Fruit fly (Drosophila melanogaster) whole organism, embryonic: Measurements from ENCODE around the gene CG15199.

Source experiments
- Asciz ChIP-seq: fragments of 200-800 bp; sonication (Bioruptor generic); optimal IDR thresholded peaks from 2 replicates; lab custom pipeline; 2017; ENCODE audit warnings: missing biosample characterization, mild to moderate bottlenecking, missing genetic modification characterization, missing genetic modification reagents
- Awh ChIP-seq: fragments of 200-800 bp; sonication (Bioruptor generic); IDR thresholded peaks from 2 replicates; pipeline ENCODE4, ENCODE4 v1.3.6; 2022; ENCODE audit warnings: missing biosample characterization, missing genetic modification characterization
- B-H1 ChIP-seq: fragments of 200-800 bp; sonication (Bioruptor generic); IDR thresholded peaks from 3 replicates; pipeline ENCODE4 v1.3.6; 2022; ENCODE audit warnings: missing biosample characterization, missing genetic modification characterization
- Blimp-1 ChIP-seq: fragments of 200-800 bp; sonication (Bioruptor generic); optimal IDR thresholded peaks from 3 replicates; lab custom pipeline; 2018; ENCODE audit warnings: missing biosample characterization, missing genetic modification characterization, mild to moderate bottlenecking, moderate library complexity, missing genetic modification reagents
- CG10209 ChIP-seq: fragments of 200-800 bp; sonication (Bioruptor generic); optimal IDR thresholded peaks from 3 replicates; lab custom pipeline; 2017; ENCODE audit warnings: missing biosample characterization, mild to moderate bottlenecking, missing genetic modification characterization, missing genetic modification reagents
- CG11504 ChIP-seq: fragments of 200-800 bp; sonication (Bioruptor generic); optimal IDR thresholded peaks from 3 replicates; lab custom pipeline; 2019; ENCODE audit warnings: missing biosample characterization, mild to moderate bottlenecking, missing genetic modification characterization, moderate library complexity
- CG12744 ChIP-seq: fragments of 200-800 bp; sonication (Bioruptor generic); optimal IDR thresholded peaks from 2 replicates; lab custom pipeline; 2016; ENCODE audit warnings: missing biosample characterization, missing genetic modification characterization
- CG13624 ChIP-seq: fragments of 200-800 bp; sonication (Bioruptor generic); optimal IDR thresholded peaks from 2 replicates; lab custom pipeline; 2016; ENCODE audit warnings: missing biosample characterization, missing genetic modification characterization
- CG14441 ChIP-seq: fragments of 200-800 bp; sonication (Bioruptor generic); IDR thresholded peaks from 2 replicates; pipeline ENCODE4 v1.3.6; 2022; ENCODE audit warnings: missing biosample characterization, missing genetic modification characterization
- CG15514 ChIP-seq: fragments of 200-800 bp; sonication (Bioruptor generic); optimal IDR thresholded peaks from 3 replicates; lab custom pipeline; 2017; ENCODE audit warnings: missing biosample characterization, missing genetic modification characterization, mild to moderate bottlenecking, moderate library complexity, missing genetic modification reagents
- CG1603 ChIP-seq: fragments of 200-800 bp; sonication (Bioruptor generic); optimal IDR thresholded peaks from 2 replicates; lab custom pipeline; 2019; ENCODE audit warnings: missing biosample characterization, mild to moderate bottlenecking, missing genetic modification characterization, moderate library complexity
- CG1792 ChIP-seq: fragments of 200-800 bp; sonication (Bioruptor generic); optimal IDR thresholded peaks from 2 replicates; lab custom pipeline; 2016; ENCODE audit warnings: missing biosample characterization, missing genetic modification characterization
- CG2129 ChIP-seq: fragments of 200-800 bp; sonication (Bioruptor generic); IDR thresholded peaks from 2 replicates; pipeline ENCODE4 v1.3.6; 2022; ENCODE audit warnings: missing biosample characterization, missing genetic modification characterization; ENCODE audit not compliant: partially characterized antibody
- CG2678 ChIP-seq: fragments of 200-800 bp; sonication (Bioruptor generic); optimal IDR thresholded peaks from 3 replicates; lab custom pipeline; 2019; ENCODE audit warnings: missing biosample characterization, mild to moderate bottlenecking, missing genetic modification characterization, moderate library complexity
- CG32772 ChIP-seq: fragments of 200-800 bp; sonication (Bioruptor generic); IDR thresholded peaks from 2 replicates; pipeline ENCODE4 v1.3.6; 2022; ENCODE audit warnings: missing biosample characterization, missing genetic modification characterization
- CG33213 ChIP-seq: fragments of 200-800 bp; sonication (Bioruptor generic); optimal IDR thresholded peaks from 3 replicates; lab custom pipeline; 2016; ENCODE audit warnings: missing biosample characterization, missing genetic modification characterization
- CG4328 ChIP-seq: fragments of 200-800 bp; sonication (Bioruptor generic); optimal IDR thresholded peaks from 3 replicates; lab custom pipeline; 2017; ENCODE audit warnings: missing biosample characterization, missing genetic modification reagents, missing genetic modification characterization
- CG4854 ChIP-seq: fragments of 200-800 bp; sonication (Bioruptor generic); optimal IDR thresholded peaks from 2 replicates; lab custom pipeline; 2016; ENCODE audit warnings: missing biosample characterization, missing genetic modification characterization, inconsistent platforms
- CG5953 ChIP-seq: fragments of 200-800 bp; sonication (Bioruptor generic); IDR thresholded peaks from 2 replicates; pipeline ENCODE4 v1.3.6; 2022; ENCODE audit warnings: missing biosample characterization, missing genetic modification characterization
- CG6854 ChIP-seq: fragments of 200-800 bp; sonication (Bioruptor generic); optimal IDR thresholded peaks from 3 replicates; lab custom pipeline; 2017; ENCODE audit warnings: missing biosample characterization, mild to moderate bottlenecking, missing genetic modification characterization
- CG7372 ChIP-seq: fragments of 200-800 bp; sonication (Bioruptor generic); IDR thresholded peaks from 2 replicates; pipeline ENCODE4 v1.3.6; 2022; ENCODE audit warnings: missing biosample characterization, missing genetic modification characterization
- CG8765 ChIP-seq: fragments of 200-800 bp; sonication (Bioruptor generic); IDR thresholded peaks from 2 replicates; pipeline ENCODE4 v1.3.6; 2022; ENCODE audit warnings: missing biosample characterization, missing genetic modification characterization
- CG9727 ChIP-seq: fragments of 200-800 bp; sonication (Bioruptor generic); optimal IDR thresholded peaks from 3 replicates; lab custom pipeline; 2017; ENCODE audit warnings: missing biosample characterization, mild to moderate bottlenecking, missing genetic modification characterization
- CG9876 ChIP-seq: fragments of 200-800 bp; sonication (Bioruptor generic); optimal IDR thresholded peaks from 2 replicates; lab custom pipeline; 2016; ENCODE audit warnings: missing biosample characterization, missing genetic modification characterization
- Dip2 ChIP-seq: fragments of 200-800 bp; sonication (Bioruptor generic); IDR thresholded peaks from 2 replicates; pipeline ENCODE4 v1.3.6; 2022; ENCODE audit warnings: missing biosample characterization, missing genetic modification characterization
- Dref ChIP-seq: fragments of 200-800 bp; sonication (Bioruptor generic); IDR thresholded peaks from 2 replicates; pipeline ENCODE4 v1.3.6; 2022; ENCODE audit warnings: missing biosample characterization, missing genetic modification characterization
- ERR ChIP-seq: fragments of 200-800 bp; sonication (Bioruptor generic); optimal IDR thresholded peaks from 2 replicates; lab custom pipeline; 2016; ENCODE audit warnings: missing biosample characterization, missing genetic modification characterization
- HLHmδ ChIP-seq: fragments of 200-800 bp; sonication (Bioruptor generic); optimal IDR thresholded peaks from 2 replicates; lab custom pipeline; 2018; ENCODE audit warnings: missing biosample characterization, mild to moderate bottlenecking, missing genetic modification characterization, moderate library complexity
- Lpt ChIP-seq: fragments of >200 bp; optimal IDR thresholded peaks from 2 replicates; lab custom pipeline; 2018; ENCODE audit warnings: missing biosample characterization, missing genetic modification characterization
- MBD-R2 ChIP-seq: fragments of 200-800 bp; sonication (Bioruptor generic); IDR thresholded peaks from 2 replicates; pipeline ENCODE4 v1.3.6; 2022; ENCODE audit warnings: missing biosample characterization, missing genetic modification characterization
- Mes4 ChIP-seq: fragments of 200-800 bp; sonication (Bioruptor generic); optimal IDR thresholded peaks from 2 replicates; lab custom pipeline; 2016; ENCODE audit warnings: missing biosample characterization, missing genetic modification characterization
- Rx ChIP-seq: fragments of 200-800 bp; sonication (Bioruptor generic); IDR thresholded peaks from 2 replicates; pipeline ENCODE4 v1.3.6; 2022; ENCODE audit warnings: missing biosample characterization, missing genetic modification characterization
- ab ChIP-seq: fragments of 200-800 bp; sonication (Bioruptor generic); optimal IDR thresholded peaks from 2 replicates; lab custom pipeline; 2016; ENCODE audit warnings: missing biosample characterization, missing genetic modification characterization
- abd-A ChIP-seq: fragments of 200-800 bp; sonication (Bioruptor generic); optimal IDR thresholded peaks from 3 replicates; lab custom pipeline; 2019; ENCODE audit warnings: missing biosample characterization, mild to moderate bottlenecking, missing genetic modification characterization, moderate library complexity
- bcd ChIP-seq: fragments of 200-800 bp; sonication (Bioruptor generic); optimal IDR thresholded peaks from 2 replicates; lab custom pipeline; 2017; ENCODE audit warnings: missing biosample characterization, mild to moderate bottlenecking, missing genetic modification characterization
- cas ChIP-seq: fragments of 200-800 bp; sonication (Bioruptor generic); IDR thresholded peaks from 2 replicates; pipeline ENCODE4 v1.3.6; 2022; ENCODE audit warnings: missing biosample characterization, missing genetic modification characterization
- chm ChIP-seq: fragments of 200-800 bp; sonication (Bioruptor generic); IDR thresholded peaks from 2 replicates; pipeline ENCODE4 v1.3.6; 2022; ENCODE audit warnings: missing biosample characterization, missing genetic modification characterization
- ewg ChIP-seq: fragments of 200-800 bp; sonication (Bioruptor generic); optimal IDR thresholded peaks from 3 replicates; lab custom pipeline; 2017; ENCODE audit warnings: mild to moderate bottlenecking, missing biosample characterization, missing genetic modification reagents, missing genetic modification characterization
- eyg ChIP-seq: fragments of 200-800 bp; sonication (Bioruptor generic); optimal IDR thresholded peaks from 3 replicates; lab custom pipeline; 2016; ENCODE audit warnings: missing biosample characterization, missing genetic modification characterization
- grn ChIP-seq: fragments of 200-800 bp; sonication (Bioruptor generic); optimal IDR thresholded peaks from 3 replicates; lab custom pipeline; 2017; ENCODE audit warnings: missing biosample characterization, missing genetic modification characterization
- gro ChIP-seq: fragments of 200-800 bp; sonication (Bioruptor generic); optimal IDR thresholded peaks from 2 replicates; lab custom pipeline; 2016; ENCODE audit warnings: missing biosample characterization, missing genetic modification characterization
- gsb-n ChIP-seq: fragments of 200-800 bp; sonication (Bioruptor generic); optimal IDR thresholded peaks from 3 replicates; lab custom pipeline; 2018; ENCODE audit warnings: missing biosample characterization, mild to moderate bottlenecking, missing genetic modification characterization
- jumu ChIP-seq: fragments of 200-800 bp; sonication (Bioruptor generic); optimal IDR thresholded peaks from 3 replicates; lab custom pipeline; 2016; ENCODE audit warnings: missing biosample characterization, missing genetic modification characterization
- luna ChIP-seq: fragments of 200-800 bp; sonication (Bioruptor generic); optimal IDR thresholded peaks from 2 replicates; lab custom pipeline; 2016; ENCODE audit warnings: missing biosample characterization, missing genetic modification characterization
- org-1 ChIP-seq: fragments of 200-800 bp; sonication (Bioruptor generic); optimal IDR thresholded peaks from 2 replicates; lab custom pipeline; 2017; ENCODE audit warnings: missing biosample characterization, missing genetic modification characterization
- pita ChIP-seq: fragments of 200-800 bp; sonication (Bioruptor generic); optimal IDR thresholded peaks from 2 replicates; lab custom pipeline; 2017; ENCODE audit warnings: missing biosample characterization, mild to moderate bottlenecking, missing genetic modification characterization
- psq ChIP-seq: fragments of 200-800 bp; sonication (Bioruptor generic); optimal IDR thresholded peaks from 2 replicates; lab custom pipeline; 2017; ENCODE audit warnings: missing biosample characterization, missing genetic modification characterization
- rib ChIP-seq: fragments of 200-800 bp; sonication (Bioruptor generic); IDR thresholded peaks from 2 replicates; pipeline ENCODE4 v1.3.6; 2022; ENCODE audit warnings: missing biosample characterization, missing genetic modification characterization
- sim ChIP-seq: fragments of 200-800 bp; sonication (Bioruptor generic); IDR thresholded peaks from 2 replicates; pipeline ENCODE4 v1.3.6; 2022; ENCODE audit warnings: missing biosample characterization, missing genetic modification characterization
- unc-4 ChIP-seq: fragments of 200-800 bp; sonication (Bioruptor generic); IDR thresholded peaks from 2 replicates; pipeline ENCODE4 v1.3.6; 2022; ENCODE audit warnings: missing biosample characterization, missing genetic modification characterization; ENCODE audit not compliant: partially characterized antibody
- zfh2 ChIP-seq: fragments of 200-800 bp; sonication (Bioruptor generic); optimal IDR thresholded peaks from 2 replicates; lab custom pipeline; 2016; ENCODE audit warnings: missing biosample characterization, missing genetic modification characterization

Gene CG15199

dm6 chrX:11124749-11125508 is 16.7 kb downstream of the CG15199 start, which contains the start of gene Rpt3 (continued):
- no peak for TF ChIP-seq CG15514 (GFP tag; lab: Kevin White, UChicago)
- no peak for TF ChIP-seq CG11504 (tag; lab: Kevin White, UChicago)
- no peak for TF ChIP-seq chm (GFP tag; lab: Robert Waterston, UW)
- no peak for TF ChIP-seq cas (GFP tag; lab: Robert Waterston, UW)
- no peak for TF ChIP-seq zfh2 (GFP tag; lab: Kevin White, UChicago)
- no peak for TF ChIP-seq CG4328 (GFP tag; lab: Kevin White, UChicago)
- peak; percentile 47 for TF ChIP-seq MBD-R2 (GFP tag; lab: Robert Waterston, UW)
- TF ChIP-seq CG9727 (GFP tag; lab: Kevin White, UChicago) = no peak
- no peak for TF ChIP-seq HLHmδ (GFP tag; lab: Kevin White, UChicago)
- no peak for TF ChIP-seq CG1792 (GFP tag; lab: Kevin White, UChicago)
- TF ChIP-seq Asciz = no peak
- TF ChIP-seq CG5953 = no peak
- TF ChIP-seq Blimp-1 (GFP tag; lab: Kevin White, UChicago) = no peak
- TF ChIP-seq psq = no peak
- no peak for TF ChIP-seq Awh
- TF ChIP-seq CG1603 (tag; lab: Kevin White, UChicago) = no peak
- no peak for TF ChIP-seq bcd (GFP tag; lab: Kevin White, UChicago)
- TF ChIP-seq sim (GFP tag; lab: Robert Waterston, UW) = no peak
- no peak for TF ChIP-seq Lpt (GFP tag; lab: Kevin White, UChicago)
- 0 out of 2 replicates have a peak, but pooled peaks have one; percentile 53 for TF ChIP-seq CG2129
- no peak for TF ChIP-seq Rx (GFP tag; lab: Robert Waterston, UW)
- TF ChIP-seq gro = no peak
- no peak for TF ChIP-seq abd-A (tag; lab: Kevin White, UChicago)
- peak; percentile 76 for TF ChIP-seq unc-4 (GFP tag; lab: Robert Waterston, UW)
- no peak for TF ChIP-seq pita (GFP tag; lab: Kevin White, UChicago)
- peak; percentile 12 for TF ChIP-seq jumu (GFP tag; lab: Kevin White, UChicago)
- no peak for TF ChIP-seq Mes4 (GFP tag; lab: Kevin White, UChicago)
- no peak for TF ChIP-seq eyg (GFP tag; lab: Kevin White, UChicago)
- no peak for TF ChIP-seq Dip2 (GFP tag; lab: Robert Waterston, UW)
- TF ChIP-seq CG13624 (GFP tag; lab: Kevin White, UChicago) = no peak
- 0 out of 2 replicates have a peak, but pooled peaks have one; percentile 9 for TF ChIP-seq CG32772 (GFP tag; lab: Robert Waterston, UW)
- no peak for TF ChIP-seq CG2678 (tag; lab: Kevin White, UChicago)
- TF ChIP-seq CG7372 (GFP tag; lab: Robert Waterston, UW) = no peak
- peak; percentile 78 for TF ChIP-seq Dref (GFP tag; lab: Robert Waterston, UW)
- no peak for TF ChIP-seq CG9876
- TF ChIP-seq luna = no peak
- TF ChIP-seq CG14441 (GFP tag; lab: Robert Waterston, UW) = no peak
- no peak for TF ChIP-seq CG4854 (GFP tag; lab: Kevin White, UChicago)
- no peak for TF ChIP-seq rib (GFP tag; lab: Robert Waterston, UW)
- TF ChIP-seq B-H1 (GFP tag; lab: Robert Waterston, UW) = no peak
- no peak for TF ChIP-seq ERR (GFP tag; lab: Kevin White, UChicago)
- TF ChIP-seq org-1 (GFP tag; lab: Kevin White, UChicago) = no peak
- no peak for TF ChIP-seq CG8765
- TF ChIP-seq ewg (GFP tag; lab: Kevin White, UChicago) = no peak
- TF ChIP-seq CG10209 (GFP tag; lab: Kevin White, UChicago) = no peak
- TF ChIP-seq CG12744 = no peak
- peak; percentile 32 for TF ChIP-seq grn (GFP tag; lab: Kevin White, UChicago)
- no peak for TF ChIP-seq gsb-n (tag; lab: Kevin White, UChicago)
- no peak for TF ChIP-seq ab
- TF ChIP-seq CG33213 = no peak
- TF ChIP-seq CG6854 (GFP tag; lab: Kevin White, UChicago) = no peak
